ENCODE assay signal across 1 fruit fly cellular context in the genomic region with DNA sequence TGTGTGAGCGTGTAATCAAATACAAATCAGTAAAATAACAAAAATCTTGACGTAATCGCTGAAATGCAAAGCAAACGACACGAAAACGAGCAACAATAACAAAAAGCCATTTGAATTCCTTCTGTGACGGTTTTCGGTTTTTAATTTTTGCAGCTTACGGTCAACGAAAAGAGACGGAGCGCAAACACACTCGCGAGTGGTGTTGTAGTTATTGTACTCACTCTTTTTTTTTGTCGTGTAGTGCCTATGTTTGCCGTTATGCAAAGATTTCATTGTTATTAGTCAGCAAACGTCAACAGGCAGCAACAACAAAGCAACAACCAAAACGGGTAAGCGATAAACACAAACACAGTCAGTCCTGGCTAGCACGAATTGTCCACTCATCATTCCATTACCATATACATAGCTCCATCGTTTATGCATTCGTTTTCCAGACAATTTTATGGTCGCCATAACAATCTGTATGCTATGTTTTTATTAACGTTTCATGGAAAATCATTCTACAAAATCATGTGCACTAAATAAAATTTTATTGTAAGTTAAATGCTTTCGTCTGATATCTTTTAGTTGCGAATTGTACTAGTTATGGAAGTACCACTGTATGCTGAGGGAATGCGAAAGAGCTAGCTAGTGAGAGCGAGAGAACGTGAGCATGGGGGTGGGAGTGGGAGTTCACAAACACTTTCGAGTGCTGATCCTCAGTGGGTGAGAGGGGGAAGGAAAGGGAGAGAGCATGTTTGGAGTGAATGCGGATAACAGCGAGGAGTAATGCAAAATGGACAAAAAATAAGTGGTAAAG.
TF ChIP-seq lines count a peak whose summit lies in the region.

No protein-coding gene starts in this region.

TF ChIP-seq in whole organism, embryonic, 481 proteins besides CTCF, POLR2A, EP300 and RAD21 (continued from another document and continues in another):
- TF ChIP-seq mirr (GFP tag; optimal IDR thresholded peaks at IDR 0.05; lab: Kevin White, UChicago), result peak; percentile 81
- peak; percentile 45 for TF ChIP-seq pum (GFP tag; optimal IDR thresholded peaks at IDR 0.05; lab: Kevin White, UChicago)
- TF ChIP-seq Dp (GFP tag; optimal IDR thresholded peaks at IDR 0.05; lab: Kevin White, UChicago), result no peak
- TF ChIP-seq grn (GFP tag; optimal IDR thresholded peaks at IDR 0.05; lab: Kevin White, UChicago), result no peak
- TF ChIP-seq Nf-YC (tag; optimal IDR thresholded peaks at IDR 0.05; lab: Kevin White, UChicago), result peak; percentile 80
- peak; percentile 89 for TF ChIP-seq B-H2 (GFP tag; optimal IDR thresholded peaks at IDR 0.05; lab: Kevin White, UChicago)
- peak; percentile 84 for TF ChIP-seq CG4328 (GFP tag; optimal IDR thresholded peaks at IDR 0.05; lab: Kevin White, UChicago)
- TF ChIP-seq CG10267 (tag; optimal IDR thresholded peaks at IDR 0.05; lab: Kevin White, UChicago), result peak; percentile 20
- TF ChIP-seq caup (GFP tag; optimal IDR thresholded peaks at IDR 0.05; lab: Kevin White, UChicago; ENCODE audit: severe bottlenecking), result peak; percentile 54
- TF ChIP-seq CG14965 (GFP tag; optimal IDR thresholded peaks at IDR 0.05; lab: Kevin White, UChicago; ENCODE audit: borderline replicate concordance), result no peak
- peak; percentile 38 for TF ChIP-seq CG34422 (GFP tag; IDR thresholded peaks at IDR 0.05; lab: Robert Waterston, UW)
- TF ChIP-seq Oli (tag; optimal IDR thresholded peaks at IDR 0.05; lab: Kevin White, UChicago), result peak; percentile 69
- TF ChIP-seq br (optimal IDR thresholded peaks at IDR 0.05; lab: Kevin White, UChicago), result no peak
- peak; percentile 45 for TF ChIP-seq Atf3 (GFP tag; optimal IDR thresholded peaks at IDR 0.05; lab: Kevin White, UChicago)
- peak; percentile 22 for TF ChIP-seq CG7928 (GFP tag; optimal IDR thresholded peaks at IDR 0.05; lab: Kevin White, UChicago)
- peak; percentile 77 for TF ChIP-seq scrt (GFP tag; optimal IDR thresholded peaks at IDR 0.05; lab: Kevin White, UChicago)
- TF ChIP-seq danr (GFP tag; IDR thresholded peaks at IDR 0.05; lab: Robert Waterston, UW), result peak; percentile 72
- TF ChIP-seq CG18011 (GFP tag; optimal IDR thresholded peaks at IDR 0.05; lab: Kevin White, UChicago), result peak; percentile 15
- no peak for TF ChIP-seq CG7271 (tag; optimal IDR thresholded peaks at IDR 0.05; lab: Kevin White, UChicago)
- peak; percentile 46; the same call in 2 of the 3 replicates for TF ChIP-seq CG17361 (GFP tag; IDR thresholded peaks at IDR 0.05; lab: Robert Waterston, UW)
- peak; percentile 55 for TF ChIP-seq CG43689 (GFP tag; IDR thresholded peaks at IDR 0.05; lab: Robert Waterston, UW)
- peak; percentile 22; the same call in 1 of the 3 replicates for TF ChIP-seq B-H1 (GFP tag; IDR thresholded peaks at IDR 0.05; lab: Robert Waterston, UW)
- peak; percentile 11 for TF ChIP-seq az2 (GFP tag; optimal IDR thresholded peaks at IDR 0.05; lab: Kevin White, UChicago)
- peak; percentile 80 for TF ChIP-seq Dek (tag; optimal IDR thresholded peaks at IDR 0.05; lab: Kevin White, UChicago)
- no peak for TF ChIP-seq hbn (GFP tag; IDR thresholded peaks at IDR 0.05; lab: Robert Waterston, UW; ENCODE audit: partially characterized antibody)
- TF ChIP-seq exex (tag; optimal IDR thresholded peaks at IDR 0.05; lab: Kevin White, UChicago), result peak; percentile 44
- TF ChIP-seq crc (GFP tag; optimal IDR thresholded peaks at IDR 0.05; lab: Kevin White, UChicago), result peak; percentile 33
- TF ChIP-seq tio (GFP tag; optimal IDR thresholded peaks at IDR 0.05; lab: Kevin White, UChicago), result peak; percentile 36
- no peak for TF ChIP-seq HmgD (GFP tag; optimal IDR thresholded peaks at IDR 0.05; lab: Kevin White, UChicago)
- TF ChIP-seq ara (GFP tag; IDR thresholded peaks at IDR 0.05; lab: Robert Waterston, UW), result no peak
- TF ChIP-seq Gsc (GFP tag; IDR thresholded peaks at IDR 0.05; lab: Robert Waterston, UW), result no peak
- peak; percentile 52 for TF ChIP-seq run (tag; optimal IDR thresholded peaks at IDR 0.05; lab: Kevin White, UChicago)
- TF ChIP-seq shn (GFP tag; optimal IDR thresholded peaks at IDR 0.05; lab: Kevin White, UChicago), result peak; percentile 75
- peak; percentile 39; the same call in 1 of the 2 replicates for TF ChIP-seq MBD-R2 (GFP tag; IDR thresholded peaks at IDR 0.05; lab: Robert Waterston, UW)
- TF ChIP-seq wdn (GFP tag; IDR thresholded peaks at IDR 0.05; lab: Robert Waterston, UW), result no peak; the same call in 1 of the 2 replicates
- TF ChIP-seq CG9609 (GFP tag; optimal IDR thresholded peaks at IDR 0.05; lab: Kevin White, UChicago), result peak; percentile 54
- peak; percentile 9 for TF ChIP-seq CG33557 (GFP tag; optimal IDR thresholded peaks at IDR 0.05; lab: Kevin White, UChicago)
- TF ChIP-seq Sin3A (optimal IDR thresholded peaks at IDR 0.05; lab: Kevin White, UChicago), result no peak
- TF ChIP-seq CG6765 (GFP tag; optimal IDR thresholded peaks at IDR 0.05; lab: Kevin White, UChicago), result peak; percentile 58
- TF ChIP-seq NfI (GFP tag; optimal IDR thresholded peaks at IDR 0.05; lab: Kevin White, UChicago), result peak; percentile 80
- peak; percentile 80 for TF ChIP-seq CG7372 (GFP tag; IDR thresholded peaks at IDR 0.05; lab: Robert Waterston, UW)
- no peak for TF ChIP-seq Doc2 (GFP tag; IDR thresholded peaks at IDR 0.05; lab: Robert Waterston, UW)
- no peak for TF ChIP-seq CG33213 (GFP tag; optimal IDR thresholded peaks at IDR 0.05; lab: Kevin White, UChicago)
- peak; percentile 42; the same call in 1 of the 2 replicates for TF ChIP-seq NFAT (GFP tag; IDR thresholded peaks at IDR 0.05; lab: Robert Waterston, UW)
- TF ChIP-seq slbo (GFP tag; IDR thresholded peaks at IDR 0.05; lab: Robert Waterston, UW), result peak; percentile 88
- no peak for TF ChIP-seq D (optimal IDR thresholded peaks at IDR 0.05; lab: Kevin White, UChicago)
- no peak for TF ChIP-seq D (GFP tag; optimal IDR thresholded peaks at IDR 0.05; lab: Kevin White, UChicago)
- TF ChIP-seq CG5180 (GFP tag; optimal IDR thresholded peaks at IDR 0.05; lab: Kevin White, UChicago), result peak; percentile 54
- peak; percentile 72 for TF ChIP-seq tap (tag; optimal IDR thresholded peaks at IDR 0.05; lab: Kevin White, UChicago)
- peak; percentile 26 for TF ChIP-seq Ets97D (GFP tag; optimal IDR thresholded peaks at IDR 0.05; lab: Kevin White, UChicago)
- TF ChIP-seq Rfx (GFP tag; IDR thresholded peaks at IDR 0.05; lab: Robert Waterston, UW), result peak; percentile 90
- TF ChIP-seq PHDP (tag; optimal IDR thresholded peaks at IDR 0.05; lab: Kevin White, UChicago), result peak; percentile 85
- TF ChIP-seq CG13894 (tag; optimal IDR thresholded peaks at IDR 0.05; lab: Kevin White, UChicago), result peak; percentile 92
- TF ChIP-seq CG1024 (GFP tag; IDR thresholded peaks at IDR 0.05; lab: Robert Waterston, UW), result 0 out of 2 replicates have a peak, but pooled peaks have one; percentile 4
- TF ChIP-seq Awh (GFP tag; IDR thresholded peaks at IDR 0.05; lab: Robert Waterston, UW), result no peak; the same call in 1 of the 2 replicates
- peak; percentile 27 for TF ChIP-seq CG8944 (GFP tag; optimal IDR thresholded peaks at IDR 0.05; lab: Kevin White, UChicago)
- TF ChIP-seq CG4730 (GFP tag; IDR thresholded peaks at IDR 0.05; lab: Robert Waterston, UW), result peak; percentile 36; the same call in 1 of the 2 replicates
- TF ChIP-seq CG14441 (GFP tag; IDR thresholded peaks at IDR 0.05; lab: Robert Waterston, UW), result peak; percentile 71
- peak; percentile 72 for TF ChIP-seq peb (GFP tag; IDR thresholded peaks at IDR 0.05; lab: Robert Waterston, UW)
- peak; percentile 51 for TF ChIP-seq eyg (GFP tag; optimal IDR thresholded peaks at IDR 0.05; lab: Kevin White, UChicago)
- peak; percentile 75 for TF ChIP-seq kay (GFP tag; optimal IDR thresholded peaks at IDR 0.05; lab: Kevin White, UChicago)
- no peak for TF ChIP-seq nerfin-2 (GFP tag; IDR thresholded peaks at IDR 0.05; lab: Robert Waterston, UW; ENCODE audit: partially characterized antibody)
- TF ChIP-seq lmd (GFP tag; IDR thresholded peaks at IDR 0.05; lab: Robert Waterston, UW), result peak; percentile 91
- peak; percentile 43; the same call in 1 of the 2 replicates for TF ChIP-seq Oaz (GFP tag; IDR thresholded peaks at IDR 0.05; lab: Robert Waterston, UW)
- TF ChIP-seq CG8089 (GFP tag; optimal IDR thresholded peaks at IDR 0.05; lab: Kevin White, UChicago), result peak; percentile 20
- TF ChIP-seq H15 (GFP tag; IDR thresholded peaks at IDR 0.05; lab: Robert Waterston, UW), result peak; percentile 51; the same call in 2 of the 3 replicates
- TF ChIP-seq C15 (GFP tag; IDR thresholded peaks at IDR 0.05; lab: Robert Waterston, UW), result no peak
- TF ChIP-seq Usf (GFP tag; optimal IDR thresholded peaks at IDR 0.05; lab: Kevin White, UChicago), result peak; percentile 39
- TF ChIP-seq insv (GFP tag; optimal IDR thresholded peaks at IDR 0.05; lab: Kevin White, UChicago), result peak in 1 of 2 experiments; percentile 37
- no peak for TF ChIP-seq sens-2 (GFP tag; IDR thresholded peaks at IDR 0.05; lab: Robert Waterston, UW)
- TF ChIP-seq ems (GFP tag; optimal IDR thresholded peaks at IDR 0.05; lab: Kevin White, UChicago), result peak; percentile 35
- peak; percentile 72 for TF ChIP-seq Xrp1 (GFP tag; IDR thresholded peaks at IDR 0.05; lab: Robert Waterston, UW)
- TF ChIP-seq fd3F (GFP tag; optimal IDR thresholded peaks at IDR 0.05; lab: Kevin White, UChicago), result peak; percentile 81
- no peak for TF ChIP-seq wek (GFP tag; optimal IDR thresholded peaks at IDR 0.05; lab: Kevin White, UChicago)
- no peak for TF ChIP-seq CG1602 (GFP tag; optimal IDR thresholded peaks at IDR 0.05; lab: Kevin White, UChicago)
- peak; percentile 91 for TF ChIP-seq CG9817 (tag; optimal IDR thresholded peaks at IDR 0.05; lab: Kevin White, UChicago)
- TF ChIP-seq p53 (GFP tag; optimal IDR thresholded peaks at IDR 0.05; lab: Kevin White, UChicago), result no peak
- peak; percentile 88 for TF ChIP-seq dysf (GFP tag; IDR thresholded peaks at IDR 0.05; lab: Robert Waterston, UW)
- peak; percentile 23 to 49 for TF ChIP-seq chif (GFP tag; optimal IDR thresholded peaks at IDR 0.05; lab: Kevin White, UChicago)
- TF ChIP-seq ssp (GFP tag; IDR thresholded peaks at IDR 0.05; lab: Robert Waterston, UW), result 0 out of 2 replicates have a peak, but pooled peaks have one; percentile 39
- peak; percentile 44 for TF ChIP-seq her (GFP tag; optimal IDR thresholded peaks at IDR 0.05; lab: Kevin White, UChicago)
- TF ChIP-seq YL-1 (GFP tag; optimal IDR thresholded peaks at IDR 0.05; lab: Kevin White, UChicago), result no peak
- TF ChIP-seq slp2 (GFP tag; optimal IDR thresholded peaks at IDR 0.05; lab: Kevin White, UChicago), result peak; percentile 16
- peak; percentile 83 for TF ChIP-seq dmrt99B (tag; optimal IDR thresholded peaks at IDR 0.05; lab: Kevin White, UChicago)
- TF ChIP-seq Elba2 (GFP tag; optimal IDR thresholded peaks at IDR 0.05; lab: Kevin White, UChicago), result no peak
- peak; percentile 54 for TF ChIP-seq CG16815 (GFP tag; optimal IDR thresholded peaks at IDR 0.05; lab: Kevin White, UChicago)
- TF ChIP-seq schlank (tag; optimal IDR thresholded peaks at IDR 0.05; lab: Kevin White, UChicago), result peak; percentile 76
- TF ChIP-seq CG8765 (GFP tag; IDR thresholded peaks at IDR 0.05; lab: Robert Waterston, UW), result no peak; the same call in 1 of the 2 replicates
- TF ChIP-seq ci (GFP tag; IDR thresholded peaks at IDR 0.05; lab: Robert Waterston, UW), result peak; percentile 60; the same call in 2 of the 3 replicates
- TF ChIP-seq esg (GFP tag; conservative IDR thresholded peaks at IDR 0.05; lab: Robert Waterston, UW), result peak; percentile 65
- TF ChIP-seq Ets65A (GFP tag; lab: Kevin White, UChicago), result peak; percentile 98
- TF ChIP-seq CG2120 (GFP tag; optimal IDR thresholded peaks at IDR 0.05; lab: Kevin White, UChicago), result peak; percentile 86
- TF ChIP-seq Ada2b (GFP tag; IDR thresholded peaks at IDR 0.05; lab: Robert Waterston, UW), result peak; percentile 70
- peak; percentile 73 for TF ChIP-seq NK7.1 (GFP tag; optimal IDR thresholded peaks at IDR 0.05; lab: Kevin White, UChicago)
- peak; percentile 26 for TF ChIP-seq CG10979 (tag; optimal IDR thresholded peaks at IDR 0.05; lab: Kevin White, UChicago)
- TF ChIP-seq CG15479 (GFP tag; optimal IDR thresholded peaks at IDR 0.05; lab: Kevin White, UChicago), result no peak
- TF ChIP-seq CG4360 (GFP tag; IDR thresholded peaks at IDR 0.05; lab: Robert Waterston, UW), result no peak
- TF ChIP-seq Hr3 (GFP tag; optimal IDR thresholded peaks at IDR 0.05; lab: Kevin White, UChicago), result peak; percentile 36
- peak; percentile 21 for TF ChIP-seq MTF-1 (GFP tag; optimal IDR thresholded peaks at IDR 0.05; lab: Kevin White, UChicago; ENCODE audit: borderline replicate concordance)
- TF ChIP-seq unc-4 (GFP tag; IDR thresholded peaks at IDR 0.05; lab: Robert Waterston, UW; ENCODE audit: partially characterized antibody), result no peak
- no peak for TF ChIP-seq CG9797 (GFP tag; optimal IDR thresholded peaks at IDR 0.05; lab: Kevin White, UChicago)
- TF ChIP-seq CG6272 (GFP tag; IDR thresholded peaks at IDR 0.05; lab: Robert Waterston, UW), result peak; percentile 39; the same call in 1 of the 2 replicates
- TF ChIP-seq CG6813 (GFP tag; optimal IDR thresholded peaks at IDR 0.05; lab: Kevin White, UChicago), result peak; percentile 53
- no peak for TF ChIP-seq tll (GFP tag; optimal IDR thresholded peaks at IDR 0.05; lab: Kevin White, UChicago)
- TF ChIP-seq CG6654 (GFP tag; optimal IDR thresholded peaks at IDR 0.05; lab: Kevin White, UChicago), result peak; percentile 40
- TF ChIP-seq Xbp1 (GFP tag; optimal IDR thresholded peaks at IDR 0.05; lab: Kevin White, UChicago), result peak; percentile 58
- TF ChIP-seq CG31365 (tag; optimal IDR thresholded peaks at IDR 0.05; lab: Kevin White, UChicago), result peak; percentile 37
- TF ChIP-seq CG17568 (GFP tag; optimal IDR thresholded peaks at IDR 0.05; lab: Kevin White, UChicago), result peak; percentile 68
- peak in 1 of 2 experiments; percentile 63 for TF ChIP-seq Eip74EF (GFP tag; optimal IDR thresholded peaks at IDR 0.05; lab: Kevin White, UChicago)
- TF ChIP-seq CkIIα-i1 (GFP tag; IDR thresholded peaks at IDR 0.05; lab: Robert Waterston, UW), result no peak
- TF ChIP-seq chm (GFP tag; IDR thresholded peaks at IDR 0.05; lab: Robert Waterston, UW), result no peak
- no peak for TF ChIP-seq cad (GFP tag; optimal IDR thresholded peaks at IDR 0.05; lab: Kevin White, UChicago)
- TF ChIP-seq Optix (GFP tag; IDR thresholded peaks at IDR 0.05; lab: Robert Waterston, UW), result peak; percentile 78; the same call in 1 of the 3 replicates
- TF ChIP-seq CG4404 (GFP tag; IDR thresholded peaks at IDR 0.05; lab: Robert Waterston, UW), result peak; percentile 73
- peak; percentile 47 for TF ChIP-seq CG9437 (GFP tag; optimal IDR thresholded peaks at IDR 0.05; lab: Kevin White, UChicago)
- TF ChIP-seq CG7987 (GFP tag; optimal IDR thresholded peaks at IDR 0.05; lab: Kevin White, UChicago), result peak; percentile 27
- TF ChIP-seq CG32767 (GFP tag; IDR thresholded peaks at IDR 0.05; lab: Robert Waterston, UW), result peak; percentile 79
- peak; percentile 59 to 96 for TF ChIP-seq Pdp1 (GFP tag; optimal IDR thresholded peaks at IDR 0.05; lab: Kevin White, UChicago)
- no peak for TF ChIP-seq chinmo (GFP tag; IDR thresholded peaks at IDR 0.05; lab: Robert Waterston, UW; ENCODE audit: partially characterized antibody)
- TF ChIP-seq ind (GFP tag; optimal IDR thresholded peaks at IDR 0.05; lab: Kevin White, UChicago), result peak; percentile 58
